Worm (Caenorhabditis elegans) whole organism, late embryonic: ENCODE data around the gene C16C8.20.

Experiments used
- ama-1 ChIP-seq: fragments of 150-350 bp; optimal IDR thresholded peaks from 2 replicates; lab custom pipeline; 2014
- ceh-9 ChIP-seq: sonication (generic microtip); optimal IDR thresholded peaks from 2 replicates; lab custom pipeline; 2016; ENCODE audit warnings: mild to moderate bottlenecking, missing genetic modification characterization, inconsistent platforms, missing compliant biosample characterization
- dmd-4 ChIP-seq: sonication (generic microtip); optimal IDR thresholded peaks from 2 replicates; lab custom pipeline; 2016; ENCODE audit warnings: borderline replicate concordance, missing genetic modification characterization, missing compliant biosample characterization
- dve-1 ChIP-seq: sonication (generic microtip); optimal IDR thresholded peaks from 2 replicates; lab custom pipeline; 2017; ENCODE audit warnings: antibody characterized with exemption, mild to moderate bottlenecking, missing genetic modification characterization, missing compliant biosample characterization
- elt-2 ChIP-seq: sonication (generic microtip); optimal IDR thresholded peaks from 2 replicates; lab custom pipeline; 2016; ENCODE audit warnings: missing genetic modification reagents, missing genetic modification characterization, missing compliant biosample characterization
- fkh-10 ChIP-seq: fragments of 150-350 bp; optimal IDR thresholded peaks from 2 replicates; lab custom pipeline; 2014; ENCODE audit warnings: missing biosample characterization, missing genetic modification reagents, missing genetic modification characterization

DNA sequence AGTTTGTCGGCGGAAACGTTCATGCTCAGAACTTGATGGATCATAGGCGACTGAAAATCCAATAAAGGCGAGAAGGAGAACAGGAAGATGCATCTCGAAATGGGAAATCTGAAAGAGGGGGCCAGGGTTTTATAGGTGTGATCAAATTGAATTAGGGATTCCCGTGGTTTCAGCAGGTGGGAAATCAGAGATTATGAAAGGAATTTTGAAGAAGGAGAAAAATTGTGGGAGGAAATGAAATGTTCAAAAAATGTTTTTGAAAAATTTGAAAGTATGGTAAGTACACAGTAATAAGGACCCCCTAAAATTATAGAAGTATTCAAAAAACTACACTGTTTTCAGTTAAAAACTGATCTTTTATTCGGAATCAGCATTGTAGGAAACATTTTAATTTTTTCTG is 23.8 kb downstream of the C16C8.20 start, which contains the start of gene Y49F6B.20:
- TF ChIP-seq dve-1 (tag; lab: Kevin White, UChicago) (no peak), fkh-10 (GFP tag; lab: Kevin White, UChicago) (no peak), ceh-9 (tag; lab: Kevin White, UChicago) (no peak), ama-1 (no peak), dmd-4 (tag; lab: Kevin White, UChicago) (no peak), elt-2 (tag; lab: Kevin White, UChicago) (no peak)
